Worm (Caenorhabditis elegans) whole organism, L4 larva: ENCODE data around the gene inx-2.

ENCODE experiments used
- D1046.2 ChIP-seq: fragments of 200-800 bp; sonication (Bioruptor generic); IDR thresholded peaks from 2 replicates; pipeline ENCODE4 v1.3.6; 2022; ENCODE audit warnings: missing genetic modification characterization, missing compliant biosample characterization
- F26F4.8 ChIP-seq: fragments of 200-800 bp; sonication (Bioruptor generic); conservative IDR thresholded peaks from 2 replicates; pipeline ENCODE4 v1.3.6; 2022; ENCODE audit warnings: missing genetic modification characterization, missing compliant biosample characterization
- F44E2.7 ChIP-seq: fragments of 200-800 bp; sonication (Bioruptor generic); IDR thresholded peaks from 2 replicates; pipeline ENCODE4 v2.1.2; 2022; ENCODE audit warnings: missing genetic modification characterization, missing compliant biosample characterization
- F49E8.2 ChIP-seq: sonication (generic microtip); optimal IDR thresholded peaks from 2 replicates; lab custom pipeline; 2016; ENCODE audit warnings: missing compliant biosample characterization, mild to moderate bottlenecking, missing genetic modification characterization, borderline replicate concordance
- T26A8.4 ChIP-seq: fragments of 200-800 bp; sonication (Bioruptor generic); IDR thresholded peaks from 2 replicates; pipeline ENCODE4 v1.3.6; 2022; ENCODE audit warnings: missing genetic modification characterization, missing compliant biosample characterization
- Y48G9A.11 ChIP-seq: fragments of 200-800 bp; sonication (Bioruptor generic); IDR thresholded peaks from 2 replicates; pipeline ENCODE4 v1.3.6; 2022; ENCODE audit warnings: missing genetic modification reagents, missing genetic modification characterization, missing compliant biosample characterization
- ZK546.5 ChIP-seq, 2 experiments: sonication (generic microtip); optimal IDR thresholded peaks; 2 replicates each; lab custom pipeline; 2017; ENCODE audit warnings: missing biosample characterization in 2 of 2, missing genetic modification characterization in 2 of 2
- aly-2 ChIP-seq: sonication (generic microtip); optimal IDR thresholded peaks from 2 replicates; lab custom pipeline; 2018; ENCODE audit warnings: missing biosample characterization, missing genetic modification characterization
- arid-1 ChIP-seq: fragments of 200-800 bp; sonication (Bioruptor generic); conservative IDR thresholded peaks from 2 replicates; pipeline ENCODE4 v1.3.6; 2022; ENCODE audit warnings: missing genetic modification reagents, missing genetic modification characterization, missing compliant biosample characterization
- ceh-32 ChIP-seq: sonication (generic microtip); optimal IDR thresholded peaks from 2 replicates; lab custom pipeline; 2016; ENCODE audit warnings: mild to moderate bottlenecking, missing genetic modification characterization, missing compliant biosample characterization; ENCODE audit not compliant: poor library complexity
- ceh-62 ChIP-seq: sonication (generic microtip); optimal IDR thresholded peaks from 2 replicates; lab custom pipeline; 2017; ENCODE audit warnings: missing biosample characterization, missing genetic modification characterization
- ceh-82 ChIP-seq: sonication (generic microtip); optimal IDR thresholded peaks from 2 replicates; lab custom pipeline; 2017; ENCODE audit warnings: missing biosample characterization, missing genetic modification characterization
- ces-1 ChIP-seq: fragments of 150-350 bp; sonication (generic microtip); optimal IDR thresholded peaks from 4 replicates; lab custom pipeline; 2014; ENCODE audit warnings: missing biosample characterization, missing genetic modification reagents, missing genetic modification characterization
- ctbp-1 ChIP-seq: fragments of 200-800 bp; sonication (Bioruptor generic); IDR thresholded peaks from 2 replicates; pipeline ENCODE4 v1.3.6; 2022; ENCODE audit warnings: missing genetic modification reagents, missing genetic modification characterization, missing compliant biosample characterization
- daf-12 ChIP-seq: fragments of 150-350 bp; optimal IDR thresholded peaks from 2 replicates; lab custom pipeline; 2014; ENCODE audit warnings: missing biosample characterization, missing genetic modification reagents, missing genetic modification characterization
- daf-16 ChIP-seq, 3 experiments: sonication (generic microtip); optimal IDR thresholded peaks; 2 replicates each; lab custom pipeline; 2016 to 2017; ENCODE audit warnings: missing genetic modification characterization in 3 of 3, missing genetic modification reagents in 3 of 3, mild to moderate bottlenecking in 2 of 3, missing compliant biosample characterization in 2 of 3, missing biosample characterization in 1 of 3, moderate library complexity in 1 of 3
- daf-8 ChIP-seq: fragments of 200-800 bp; sonication (Bioruptor generic); IDR thresholded peaks from 2 replicates; pipeline ENCODE4 v1.3.6; 2022; ENCODE audit warnings: missing genetic modification characterization, missing compliant biosample characterization
- dmd-6 ChIP-seq: fragments of 200-800 bp; sonication (Bioruptor generic); IDR thresholded peaks from 2 replicates; pipeline ENCODE4 v1.3.6; 2022; ENCODE audit warnings: missing genetic modification reagents, missing genetic modification characterization, missing compliant biosample characterization
- dpl-1 ChIP-seq: fragments of 150-350 bp; optimal IDR thresholded peaks from 2 replicates; lab custom pipeline; 2014; ENCODE audit warnings: missing biosample characterization, missing genetic modification reagents, missing genetic modification characterization
- duxl-1 ChIP-seq: sonication (generic microtip); optimal IDR thresholded peaks from 2 replicates; lab custom pipeline; 2016; ENCODE audit warnings: mild to moderate bottlenecking, missing genetic modification characterization, moderate library complexity, missing compliant biosample characterization; ENCODE audit not compliant: poor library complexity
- egl-27 ChIP-seq: sonication (generic microtip); optimal IDR thresholded peaks from 3 replicates; lab custom pipeline; 2017; ENCODE audit warnings: missing biosample characterization, missing genetic modification reagents, missing genetic modification characterization
- fkh-10 ChIP-seq: fragments of 150-350 bp; optimal IDR thresholded peaks from 2 replicates; lab custom pipeline; 2014; ENCODE audit warnings: missing biosample characterization, missing genetic modification reagents, missing genetic modification characterization
- fos-1 ChIP-seq: fragments of 150-350 bp; optimal IDR thresholded peaks from 2 replicates; lab custom pipeline; 2014; ENCODE audit warnings: missing biosample characterization, missing genetic modification characterization
- gei-8 ChIP-seq: fragments of 200-800 bp; sonication (Bioruptor generic); optimal IDR thresholded peaks from 2 replicates; lab custom pipeline; 2018; ENCODE audit warnings: mild to moderate bottlenecking, missing genetic modification characterization, missing compliant biosample characterization
- hlh-11 ChIP-seq: fragments of 200-800 bp; sonication (Bioruptor generic); optimal IDR thresholded peaks from 2 replicates; lab custom pipeline; 2018; ENCODE audit warnings: mild to moderate bottlenecking, missing genetic modification characterization, missing compliant biosample characterization
- hlh-30 ChIP-seq: sonication (generic microtip); optimal IDR thresholded peaks from 2 replicates; lab custom pipeline; 2017; ENCODE audit warnings: antibody characterized with exemption, mild to moderate bottlenecking, missing genetic modification characterization, missing compliant biosample characterization; ENCODE audit not compliant: insufficient read depth
- hmg-1.1 ChIP-seq: fragments of 200-800 bp; sonication (Bioruptor generic); IDR thresholded peaks from 2 replicates; pipeline ENCODE4 v1.3.6; 2022; ENCODE audit warnings: missing genetic modification reagents, missing genetic modification characterization, missing compliant biosample characterization
- lim-7 ChIP-seq: fragments of 200-800 bp; sonication (Bioruptor generic); IDR thresholded peaks from 2 replicates; pipeline ENCODE4 v1.3.6; 2022; ENCODE audit warnings: missing genetic modification characterization, missing compliant biosample characterization
- lin-1 ChIP-seq: fragments of 200-800 bp; sonication (Bioruptor generic); IDR thresholded peaks from 2 replicates; pipeline ENCODE4 v1.3.6; 2022; ENCODE audit warnings: missing genetic modification reagents, missing genetic modification characterization, missing compliant biosample characterization
- lin-13 ChIP-seq: fragments of 150-350 bp; optimal IDR thresholded peaks from 2 replicates; lab custom pipeline; 2014; ENCODE audit warnings: missing biosample characterization, missing genetic modification reagents, missing genetic modification characterization
- lin-15B ChIP-seq: fragments of 150-350 bp; sonication (generic microtip); optimal IDR thresholded peaks from 3 replicates; lab custom pipeline; 2014; ENCODE audit warnings: missing biosample characterization, missing genetic modification characterization
- lir-3 ChIP-seq: sonication (generic microtip); optimal IDR thresholded peaks from 2 replicates; lab custom pipeline; 2016; ENCODE audit warnings: mild to moderate bottlenecking, missing genetic modification characterization, missing compliant biosample characterization
- lsy-2 ChIP-seq, 2 experiments: fragments of 150-350 bp in 1 of 2; sonication (generic microtip) in 1 of 2; optimal IDR thresholded peaks; 2 replicates each; lab custom pipeline; 2014 to 2017; ENCODE audit warnings: missing biosample characterization in 2 of 2, missing genetic modification characterization in 2 of 2
- madf-5 ChIP-seq, 2 experiments: fragments of 200-800 bp; sonication (Bioruptor generic); IDR thresholded peaks; 2 replicates each; pipeline ENCODE4 v1.3.6; 2022; ENCODE audit warnings: missing compliant biosample characterization in 2 of 2, missing genetic modification characterization in 2 of 2
- madf-9 ChIP-seq: fragments of 200-800 bp; sonication (Bioruptor generic); conservative IDR thresholded peaks from 2 replicates; pipeline ENCODE4 v1.3.6; 2022; ENCODE audit warnings: missing genetic modification reagents, missing genetic modification characterization, missing compliant biosample characterization
- mdl-1 ChIP-seq, 2 experiments: fragments of 150-350 bp in 1 of 2; sonication (generic microtip) in 1 of 2; optimal IDR thresholded peaks; 2 replicates each; lab custom pipeline; 2014 to 2017; ENCODE audit warnings: missing biosample characterization in 2 of 2, missing genetic modification characterization in 2 of 2
- mep-1 ChIP-seq: fragments of 150-350 bp; sonication (generic microtip); optimal IDR thresholded peaks from 3 replicates; lab custom pipeline; 2014; ENCODE audit warnings: missing biosample characterization, missing genetic modification characterization
- mxl-3 ChIP-seq: fragments of 200-800 bp; sonication (Bioruptor generic); optimal IDR thresholded peaks from 2 replicates; lab custom pipeline; 2018; ENCODE audit warnings: mild to moderate bottlenecking, missing genetic modification characterization, missing compliant biosample characterization
- nhr-10 ChIP-seq: fragments of 150-350 bp; optimal IDR thresholded peaks from 2 replicates; lab custom pipeline; 2014; ENCODE audit warnings: missing biosample characterization, missing genetic modification characterization
- nhr-102 ChIP-seq: sonication (generic microtip); optimal IDR thresholded peaks from 2 replicates; lab custom pipeline; 2016; ENCODE audit warnings: mild to moderate bottlenecking, missing genetic modification characterization, moderate library complexity, missing compliant biosample characterization
- nhr-237 ChIP-seq: sonication (generic microtip); optimal IDR thresholded peaks from 2 replicates; lab custom pipeline; 2017; ENCODE audit warnings: missing biosample characterization, missing genetic modification characterization
- pha-4 ChIP-seq, 2 experiments: fragments of 150-350 bp in 1 of 2; fragments of 200-800 bp in 1 of 2; sonication (Bioruptor generic) in 1 of 2; IDR thresholded peaks in 1 of 2; optimal IDR thresholded peaks in 1 of 2; 2 replicates each; pipeline versions ENCODE4 v1.3.6 to Lab custom; 2014 to 2022; ENCODE audit warnings: missing genetic modification characterization in 2 of 2, missing genetic modification reagents in 2 of 2, missing biosample characterization in 1 of 2, missing compliant biosample characterization in 1 of 2
- set-16 ChIP-seq: fragments of 200-800 bp; sonication (Bioruptor generic); IDR thresholded peaks from 2 replicates; pipeline ENCODE4 v1.3.6; 2022; ENCODE audit warnings: missing genetic modification reagents, missing genetic modification characterization, missing compliant biosample characterization
- spr-1 ChIP-seq: sonication (generic microtip); optimal IDR thresholded peaks from 2 replicates; lab custom pipeline; 2016; ENCODE audit warnings: mild to moderate bottlenecking, missing genetic modification characterization, missing compliant biosample characterization
- tra-1 ChIP-seq: fragments of 200-800 bp; sonication (Bioruptor generic); IDR thresholded peaks from 2 replicates; pipeline ENCODE4 v1.3.6; 2022; ENCODE audit warnings: missing genetic modification reagents, missing genetic modification characterization, missing compliant biosample characterization
- unc-130 ChIP-seq: sonication (generic microtip); optimal IDR thresholded peaks from 2 replicates; lab custom pipeline; 2016; ENCODE audit warnings: missing genetic modification reagents, missing genetic modification characterization, missing compliant biosample characterization
- unc-39 ChIP-seq: sonication (generic microtip); optimal IDR thresholded peaks from 2 replicates; lab custom pipeline; 2017; ENCODE audit warnings: missing biosample characterization, missing genetic modification characterization
- vab-7 ChIP-seq: fragments of 200-800 bp; sonication (Bioruptor generic); IDR thresholded peaks from 2 replicates; pipeline ENCODE4 v1.3.6; 2022; ENCODE audit warnings: missing genetic modification reagents, missing genetic modification characterization, missing compliant biosample characterization
- zfp-2 ChIP-seq: sonication (generic microtip); optimal IDR thresholded peaks from 2 replicates; lab custom pipeline; 2016; ENCODE audit warnings: mild to moderate bottlenecking, missing genetic modification characterization, missing compliant biosample characterization

Gene inx-2

DNA sequence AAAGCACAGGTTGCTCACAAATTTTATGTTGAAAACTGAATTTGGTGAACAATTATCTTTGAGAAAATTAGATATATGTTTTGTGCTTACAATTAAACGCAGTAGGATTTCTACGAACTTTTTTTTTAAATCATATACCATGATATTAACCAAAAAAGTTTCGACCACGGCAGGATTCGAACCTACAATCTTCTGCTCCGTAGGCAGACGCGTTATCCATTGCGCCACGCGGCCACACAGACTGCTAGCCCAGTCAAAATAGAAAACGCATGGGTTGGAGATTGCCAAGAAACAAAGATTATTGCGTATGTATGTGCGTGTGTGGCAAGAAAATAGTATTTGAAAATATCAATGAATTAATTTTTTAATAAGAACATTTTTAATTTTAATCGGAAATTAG is 44.1 kb downstream of the inx-2 start:
- TF ChIP-seq lin-13 (GFP tag; lab: Kevin White, UChicago) (peak; percentile 44), T26A8.4 (GFP tag; lab: Robert Waterston, UW) (no peak), lin-15B (tag; lab: Kevin White, UChicago) (no peak), unc-130 (peak; percentile 70), hlh-30 (peak; percentile 50), fkh-10 (GFP tag; lab: Kevin White, UChicago) (no peak), pha-4 (GFP tag; IDR thresholded peaks at IDR 0.05; lab: Robert Waterston, UW) (peak; percentile 78; the same call in 1 of the 2 replicates), pha-4 (tag; optimal IDR thresholded peaks at IDR 0.05; lab: Kevin White, UChicago) (no peak), vab-7 (GFP tag; lab: Robert Waterston, UW) (peak; percentile 73), F44E2.7 (GFP tag; lab: Robert Waterston, UW) (no peak), gei-8 (peak; percentile 65), nhr-237 (tag; lab: Kevin White, UChicago) (no peak), aly-2 (tag; lab: Kevin White, UChicago) (no peak), daf-16 (GFP tag; optimal IDR thresholded peaks at IDR 0.05; lab: Kevin White, UChicago) (peak; percentile 65 to 70), daf-16 (tag; optimal IDR thresholded peaks at IDR 0.05; lab: Kevin White, UChicago) (peak; percentile 49), madf-9 (GFP tag; lab: Robert Waterston, UW) (peak; percentile 68), arid-1 (GFP tag; lab: Robert Waterston, UW) (no peak), fos-1 (no peak), dmd-6 (peak; percentile 53), daf-8 (GFP tag; lab: Robert Waterston, UW) (no peak), ctbp-1 (GFP tag; lab: Robert Waterston, UW) (peak; percentile 62), ZK546.5 (tag; optimal IDR thresholded peaks at IDR 0.05; lab: Kevin White, UChicago) (no peak), set-16 (GFP tag; lab: Robert Waterston, UW) (no peak), lsy-2 (tag; optimal IDR thresholded peaks at IDR 0.05; lab: Kevin White, UChicago) (peak in 1 of 2 experiments; percentile 37), Y48G9A.11 (GFP tag; lab: Robert Waterston, UW) (no peak), nhr-10 (tag; lab: Kevin White, UChicago) (no peak), egl-27 (no peak), dpl-1 (GFP tag; lab: Kevin White, UChicago) (no peak), duxl-1 (tag; lab: Kevin White, UChicago) (no peak), lim-7 (GFP tag; lab: Robert Waterston, UW) (no peak; the same call in 1 of the 2 replicates), zfp-2 (peak; percentile 5), D1046.2 (no peak), mep-1 (peak; percentile 75), lir-3 (tag; lab: Kevin White, UChicago) (peak; percentile 52), mdl-1 (tag; optimal IDR thresholded peaks at IDR 0.05; lab: Kevin White, UChicago) (peak in 1 of 2 experiments; percentile 16), daf-12 (tag; lab: Kevin White, UChicago) (no peak), madf-5 (GFP tag; IDR thresholded peaks at IDR 0.05; lab: Robert Waterston, UW) (0 out of 4 replicates have a peak, but pooled peaks of 1 of the 2 experiments have one; percentile 22), F26F4.8 (GFP tag; lab: Robert Waterston, UW) (0 out of 2 replicates have a peak, but pooled peaks have one; percentile 35), spr-1 (peak; percentile 50), ceh-82 (tag; lab: Kevin White, UChicago) (no peak), hmg-1.1 (GFP tag; lab: Robert Waterston, UW) (peak; percentile 80), ceh-62 (tag; lab: Kevin White, UChicago) (no peak), ces-1 (GFP tag; lab: Kevin White, UChicago) (no peak), tra-1 (GFP tag; lab: Robert Waterston, UW) (peak; percentile 67; the same call in 1 of the 2 replicates), mxl-3 (GFP tag; lab: Kevin White, UChicago) (no peak), unc-39 (tag; lab: Kevin White, UChicago) (no peak), lin-1 (peak; percentile 91), nhr-102 (tag; lab: Kevin White, UChicago) (peak; percentile 73), ceh-32 (no peak), hlh-11 (peak; percentile 48), F49E8.2 (no peak)
